Worm (Caenorhabditis elegans) whole organism, L2 larva: ENCODE data around the gene Y76B12C.6.

Source experiments
- F13H6.1 ChIP-seq: sonication (generic microtip); optimal IDR thresholded peaks from 2 replicates; lab custom pipeline; 2016; ENCODE audit warnings: missing genetic modification characterization, missing compliant biosample characterization
- Y55F3AM.14 ChIP-seq: fragments of 200-800 bp; sonication (Bioruptor generic); optimal IDR thresholded peaks from 2 replicates; lab custom pipeline; 2018; ENCODE audit warnings: mild to moderate bottlenecking, missing genetic modification characterization, missing compliant biosample characterization
- ZK546.5 ChIP-seq: sonication (generic microtip); optimal IDR thresholded peaks from 2 replicates; lab custom pipeline; 2017; ENCODE audit warnings: missing biosample characterization, missing genetic modification characterization
- alr-1 ChIP-seq: fragments of 150-350 bp; optimal IDR thresholded peaks from 2 replicates; lab custom pipeline; 2014; ENCODE audit warnings: missing biosample characterization, missing genetic modification characterization
- blmp-1 ChIP-seq: sonication (generic microtip); optimal IDR thresholded peaks from 2 replicates; lab custom pipeline; 2017; ENCODE audit warnings: missing genetic modification characterization, mild to moderate bottlenecking, missing compliant biosample characterization, antibody characterized with exemption, moderate library complexity; ENCODE audit not compliant: insufficient read depth
- ceh-16 ChIP-seq: fragments of 150-350 bp; optimal IDR thresholded peaks from 2 replicates; lab custom pipeline; 2014; ENCODE audit warnings: missing biosample characterization, missing genetic modification characterization
- ceh-82 ChIP-seq: fragments of 150-350 bp; optimal IDR thresholded peaks from 2 replicates; lab custom pipeline; 2014; ENCODE audit warnings: missing biosample characterization, missing genetic modification characterization
- crh-2 ChIP-seq: sonication (generic microtip); optimal IDR thresholded peaks from 2 replicates; lab custom pipeline; 2017; ENCODE audit warnings: missing biosample characterization, missing genetic modification characterization
- egl-27 ChIP-seq: sonication (generic microtip); optimal IDR thresholded peaks from 3 replicates; lab custom pipeline; 2017; ENCODE audit warnings: missing biosample characterization, missing genetic modification reagents, missing genetic modification characterization
- fos-1 ChIP-seq: fragments of 150-350 bp; optimal IDR thresholded peaks from 2 replicates; lab custom pipeline; 2014; ENCODE audit warnings: missing biosample characterization, missing genetic modification characterization
- lin-11 ChIP-seq: fragments of 150-350 bp; sonication (generic microtip); optimal IDR thresholded peaks from 2 replicates; lab custom pipeline; 2014; ENCODE audit warnings: missing biosample characterization, missing genetic modification characterization, inconsistent platforms, mixed read lengths
- lin-13 ChIP-seq: fragments of 150-350 bp; optimal IDR thresholded peaks from 2 replicates; lab custom pipeline; 2014; ENCODE audit warnings: missing biosample characterization, missing genetic modification reagents, missing genetic modification characterization
- lin-39 ChIP-seq: fragments of 150-350 bp; optimal IDR thresholded peaks from 2 replicates; lab custom pipeline; 2014; ENCODE audit warnings: missing biosample characterization, missing genetic modification reagents, missing genetic modification characterization
- lsy-2 ChIP-seq, 2 experiments: fragments of 150-350 bp in 1 of 2; sonication (generic microtip) in 1 of 2; optimal IDR thresholded peaks; 2 replicates each; lab custom pipeline; 2014 to 2017; ENCODE audit warnings: missing biosample characterization in 2 of 2, missing genetic modification characterization in 2 of 2
- mbf-1 ChIP-seq: sonication (generic microtip); optimal IDR thresholded peaks from 2 replicates; lab custom pipeline; 2017; ENCODE audit warnings: missing biosample characterization, missing genetic modification characterization
- mdl-1 ChIP-seq, 2 experiments: fragments of 150-350 bp in 1 of 2; sonication (generic microtip) in 1 of 2; optimal IDR thresholded peaks; 2 replicates each; lab custom pipeline; 2017; ENCODE audit warnings: missing biosample characterization in 2 of 2, missing genetic modification characterization in 2 of 2
- nhr-10 ChIP-seq: sonication (generic microtip); optimal IDR thresholded peaks from 2 replicates; lab custom pipeline; 2017; ENCODE audit warnings: missing biosample characterization, missing genetic modification characterization
- nhr-129 ChIP-seq: fragments of 150-350 bp; optimal IDR thresholded peaks from 2 replicates; lab custom pipeline; 2014; ENCODE audit warnings: missing biosample characterization, missing genetic modification characterization
- nhr-23 ChIP-seq: fragments of 150-350 bp; optimal IDR thresholded peaks from 2 replicates; lab custom pipeline; 2014; ENCODE audit warnings: missing biosample characterization, missing genetic modification reagents, missing genetic modification characterization
- nhr-237 ChIP-seq: fragments of 150-350 bp; optimal IDR thresholded peaks from 2 replicates; lab custom pipeline; 2014; ENCODE audit warnings: missing biosample characterization, missing genetic modification characterization
- nhr-25 ChIP-seq: fragments of 150-350 bp; sonication (generic microtip); optimal IDR thresholded peaks from 3 replicates; lab custom pipeline; 2014; ENCODE audit warnings: missing biosample characterization, missing genetic modification characterization
- peb-1 ChIP-seq: fragments of 150-350 bp; optimal IDR thresholded peaks from 2 replicates; lab custom pipeline; 2014; ENCODE audit warnings: missing biosample characterization, missing genetic modification characterization
- sem-4 ChIP-seq: fragments of 150-350 bp; optimal IDR thresholded peaks from 2 replicates; lab custom pipeline; 2014; ENCODE audit warnings: missing biosample characterization, missing genetic modification reagents, missing genetic modification characterization
- skn-1 ChIP-seq: sonication (generic microtip); optimal IDR thresholded peaks from 2 replicates; lab custom pipeline; 2017; ENCODE audit warnings: missing biosample characterization, missing genetic modification characterization
- sma-9 ChIP-seq, 2 experiments: fragments of 150-350 bp in 1 of 2; sonication (generic microtip) in 1 of 2; optimal IDR thresholded peaks; 2 replicates each; lab custom pipeline; 2014 to 2016; ENCODE audit warnings: missing genetic modification characterization in 2 of 2, mild to moderate bottlenecking in 1 of 2, missing biosample characterization in 1 of 2, missing compliant biosample characterization in 1 of 2, missing genetic modification reagents in 1 of 2, moderate library complexity in 1 of 2
- snpc-4 ChIP-seq: fragments of 150-350 bp; optimal IDR thresholded peaks from 2 replicates; lab custom pipeline; 2014; ENCODE audit warnings: missing biosample characterization, missing genetic modification characterization
- unc-39 ChIP-seq: fragments of 150-350 bp; optimal IDR thresholded peaks from 2 replicates; lab custom pipeline; 2014; ENCODE audit warnings: missing biosample characterization, missing genetic modification characterization
- unc-55 ChIP-seq: fragments of 150-350 bp; sonication (generic microtip); optimal IDR thresholded peaks from 3 replicates; lab custom pipeline; 2014; ENCODE audit warnings: missing biosample characterization, missing genetic modification reagents, missing genetic modification characterization
- unc-62 ChIP-seq: fragments of 150-350 bp; optimal IDR thresholded peaks from 2 replicates; lab custom pipeline; 2014; ENCODE audit warnings: missing biosample characterization, missing genetic modification reagents, missing genetic modification characterization
- zag-1 ChIP-seq: fragments of 150-350 bp; optimal IDR thresholded peaks from 2 replicates; lab custom pipeline; 2014; ENCODE audit warnings: missing biosample characterization, missing genetic modification characterization
- ztf-1 ChIP-seq: fragments of 200-800 bp; sonication (Bioruptor generic); conservative IDR thresholded peaks from 2 replicates; pipeline ENCODE4 v1.3.6; 2022; ENCODE audit warnings: missing genetic modification characterization, missing compliant biosample characterization
- ztf-11 ChIP-seq: sonication (generic microtip); optimal IDR thresholded peaks from 2 replicates; lab custom pipeline; 2017; ENCODE audit warnings: missing biosample characterization, missing genetic modification characterization
- ztf-4 ChIP-seq: fragments of 150-350 bp; optimal IDR thresholded peaks from 2 replicates; lab custom pipeline; 2014; ENCODE audit warnings: missing biosample characterization, missing genetic modification characterization

Y76B12C.6 gene

DNA sequence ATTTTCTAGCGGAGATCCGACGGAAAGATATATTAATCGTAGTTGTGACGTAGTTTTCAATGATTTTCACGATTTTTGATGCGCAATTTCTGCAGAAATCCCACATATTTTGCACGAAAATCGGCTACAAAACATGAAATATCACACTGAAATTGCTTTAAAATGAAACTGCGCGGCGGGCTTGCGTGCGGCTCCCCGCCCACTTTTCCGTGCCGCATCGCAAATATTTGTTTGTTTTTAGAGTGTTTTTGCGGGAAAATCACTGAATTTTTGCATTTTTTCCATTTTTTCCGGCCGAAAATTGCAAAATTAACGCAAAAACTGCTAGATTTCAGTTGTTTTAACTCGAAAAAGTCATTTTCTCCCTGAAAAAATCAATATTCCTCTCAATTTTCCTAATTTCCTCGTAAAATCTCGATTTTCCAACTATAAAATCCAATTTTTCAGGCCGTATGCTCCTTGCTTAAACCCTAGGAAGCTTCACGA lies at the start of gene Y76B12C.6:
TSS of gene Y76B12C.6 (plus strand) at position 436 of the 486 bp plus-strand sequence.
- TF ChIP-seq unc-55 (GFP tag; lab: Kevin White, UChicago) = peak; percentile 51
- TF ChIP-seq alr-1 (tag; lab: Kevin White, UChicago) = no peak
- peak; percentile 1 for TF ChIP-seq lin-11 (tag; lab: Kevin White, UChicago)
- no peak for TF ChIP-seq ZK546.5
- TF ChIP-seq nhr-237 (tag; lab: Kevin White, UChicago) = no peak
- peak in 1 of 2 experiments; percentile 7 for TF ChIP-seq lsy-2 (tag; optimal IDR thresholded peaks at IDR 0.05; lab: Kevin White, UChicago)
- no peak for TF ChIP-seq Y55F3AM.14 (GFP tag; lab: Kevin White, UChicago)
- TF ChIP-seq F13H6.1 (tag; lab: Kevin White, UChicago) = peak; percentile 30
- no peak for TF ChIP-seq zag-1 (tag; lab: Kevin White, UChicago)
- TF ChIP-seq skn-1 (tag; lab: Kevin White, UChicago) = no peak
- TF ChIP-seq ztf-1 (GFP tag; lab: Robert Waterston, UW) = no peak
- TF ChIP-seq nhr-23 (tag; lab: Kevin White, UChicago) = no peak

DNA sequence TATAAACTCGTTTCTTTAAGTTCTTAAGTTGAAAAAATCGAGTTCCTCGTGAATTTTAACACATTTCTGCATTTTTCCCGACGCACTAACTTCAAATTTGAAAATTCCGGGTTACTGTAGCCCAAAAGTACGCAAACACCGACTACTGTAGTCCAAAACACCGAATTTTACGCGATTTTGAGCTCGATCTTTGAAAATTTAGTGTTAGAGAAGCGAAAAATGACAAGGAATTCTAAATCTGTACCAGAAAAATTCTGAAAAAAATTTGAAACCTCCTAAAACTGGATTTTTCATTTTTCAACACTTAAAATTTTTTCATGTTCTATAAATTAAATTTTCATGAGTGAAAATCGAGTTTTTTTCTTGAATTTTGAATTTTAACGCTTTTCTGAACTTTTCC lies 36.0 kb upstream of the Y76B12C.6 start:
- TF ChIP-seq egl-27 (tag; lab: Kevin White, UChicago) (no peak), ztf-11 (tag; lab: Kevin White, UChicago) (no peak), crh-2 (tag; lab: Kevin White, UChicago) (no peak), sma-9 (GFP tag; optimal IDR thresholded peaks at IDR 0.05; lab: Kevin White, UChicago) (no peak), sma-9 (tag; optimal IDR thresholded peaks at IDR 0.05; lab: Kevin White, UChicago) (no peak), alr-1 (tag; lab: Kevin White, UChicago) (no peak), mdl-1 (tag; optimal IDR thresholded peaks at IDR 0.05; lab: Kevin White, UChicago) (no peak), skn-1 (tag; lab: Kevin White, UChicago) (no peak), blmp-1 (tag; lab: Kevin White, UChicago) (no peak), unc-39 (tag; lab: Kevin White, UChicago) (no peak), Y55F3AM.14 (GFP tag; lab: Kevin White, UChicago) (no peak), ceh-82 (tag; lab: Kevin White, UChicago) (no peak), sem-4 (tag; lab: Kevin White, UChicago) (no peak), nhr-25 (tag; lab: Kevin White, UChicago) (no peak), nhr-237 (tag; lab: Kevin White, UChicago) (no peak), ztf-4 (no peak), unc-55 (GFP tag; lab: Kevin White, UChicago) (no peak)

DNA sequence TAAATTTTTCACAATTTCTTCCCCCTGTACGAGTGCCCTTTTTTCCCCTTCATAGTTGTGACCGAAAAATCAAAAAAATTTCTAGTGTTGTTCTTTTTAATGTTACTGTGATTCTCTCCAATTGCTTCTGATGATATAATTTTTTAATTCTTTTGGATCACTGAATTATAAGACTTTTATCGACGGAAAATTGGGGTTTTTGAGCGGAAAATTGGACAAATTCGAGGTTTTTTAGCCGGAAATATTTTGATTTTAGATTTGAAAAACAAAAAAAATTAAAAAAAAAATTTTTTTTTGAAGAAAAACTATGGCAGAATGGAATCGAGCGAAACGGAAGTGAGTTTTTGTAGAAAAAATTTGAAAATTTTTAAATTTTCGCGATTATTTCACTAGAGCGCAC lies 33.3 kb upstream of the Y76B12C.6 start, which contains the start of gene tsen-54:
TSS of gene tsen-54 (plus strand) at position 301 of the 400 bp plus-strand sequence.
- TF ChIP-seq nhr-23 (tag; lab: Kevin White, UChicago) (no peak), lin-39 (tag; lab: Kevin White, UChicago) (no peak), nhr-129 (tag; lab: Kevin White, UChicago) (no peak), peb-1 (tag; lab: Kevin White, UChicago) (no peak), egl-27 (tag; lab: Kevin White, UChicago) (no peak), fos-1 (tag; lab: Kevin White, UChicago) (no peak), lin-13 (no peak), lin-11 (tag; lab: Kevin White, UChicago) (no peak), Y55F3AM.14 (GFP tag; lab: Kevin White, UChicago) (no peak), unc-62 (GFP tag; lab: Kevin White, UChicago) (no peak), ZK546.5 (no peak), ztf-11 (tag; lab: Kevin White, UChicago) (no peak), crh-2 (tag; lab: Kevin White, UChicago) (no peak), ceh-16 (tag; lab: Kevin White, UChicago) (no peak), sma-9 (GFP tag; optimal IDR thresholded peaks at IDR 0.05; lab: Kevin White, UChicago) (no peak), sma-9 (tag; optimal IDR thresholded peaks at IDR 0.05; lab: Kevin White, UChicago) (no peak)

DNA sequence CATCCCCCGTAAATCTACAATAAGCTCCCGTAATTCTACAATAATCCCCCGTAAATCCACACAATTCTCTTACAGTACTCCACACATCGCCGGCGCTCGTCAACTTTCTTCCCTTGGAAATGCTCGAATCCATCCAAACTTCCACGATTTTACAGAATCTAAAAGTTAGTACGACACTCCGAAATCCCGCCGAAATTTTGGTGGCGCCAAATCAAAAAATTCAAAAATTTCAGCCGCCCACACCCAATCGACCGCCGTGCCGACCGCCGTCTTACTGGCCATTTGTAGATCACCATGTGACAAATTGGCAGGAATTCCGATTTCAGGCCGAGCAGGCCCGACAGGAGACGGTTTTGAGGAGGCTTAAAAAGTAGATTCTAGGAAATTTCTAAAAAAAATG lies 28.9 kb upstream of the Y76B12C.6 start:
- no peak for TF ChIP-seq snpc-4 (tag; lab: Kevin White, UChicago)
- TF ChIP-seq lin-11 (tag; lab: Kevin White, UChicago) = no peak
- no peak for TF ChIP-seq unc-55 (GFP tag; lab: Kevin White, UChicago)
- TF ChIP-seq ztf-11 (tag; lab: Kevin White, UChicago) = no peak
- TF ChIP-seq nhr-25 (tag; lab: Kevin White, UChicago) = no peak
- no peak for TF ChIP-seq nhr-10 (tag; lab: Kevin White, UChicago)
- no peak for TF ChIP-seq lsy-2 (tag; optimal IDR thresholded peaks at IDR 0.05; lab: Kevin White, UChicago)
- no peak for TF ChIP-seq mbf-1
